Worm (Caenorhabditis elegans) whole organism, late embryonic: ENCODE measurements around the gene R05H5.4.
A peak's percentile ranks its signal among the peaks of the same experiment; 100 is the strongest.

ENCODE experiments used
- C08G9.2 ChIP-seq: sonication (generic microtip); optimal IDR thresholded peaks from 2 replicates; lab custom pipeline; 2016; ENCODE audit warnings: mild to moderate bottlenecking, missing genetic modification characterization, moderate library complexity, missing compliant biosample characterization
- C38D4.7 ChIP-seq: fragments of 200-800 bp; sonication (Bioruptor generic); optimal IDR thresholded peaks from 2 replicates; lab custom pipeline; 2018; ENCODE audit warnings: mild to moderate bottlenecking, missing genetic modification characterization, moderate library complexity, missing compliant biosample characterization
- K09A11.1 ChIP-seq: sonication (generic microtip); optimal IDR thresholded peaks from 2 replicates; lab custom pipeline; 2017; ENCODE audit warnings: antibody characterized with exemption, mild to moderate bottlenecking, missing genetic modification characterization, missing compliant biosample characterization; ENCODE audit not compliant: insufficient read depth
- T23F11.4 ChIP-seq: fragments of 200-800 bp; sonication (Bioruptor generic); optimal IDR thresholded peaks from 2 replicates; lab custom pipeline; 2018; ENCODE audit warnings: mild to moderate bottlenecking, missing genetic modification characterization, missing compliant biosample characterization
- Y22D7AL.16 ChIP-seq: sonication (generic microtip); optimal IDR thresholded peaks from 2 replicates; lab custom pipeline; 2016; ENCODE audit warnings: missing genetic modification characterization, missing compliant biosample characterization
- ama-1 ChIP-seq: fragments of 150-350 bp; optimal IDR thresholded peaks from 2 replicates; lab custom pipeline; 2014
- ceh-14 ChIP-seq: sonication (generic microtip); optimal IDR thresholded peaks from 2 replicates; lab custom pipeline; 2016; ENCODE audit warnings: missing genotype, missing genetic modification characterization, missing compliant biosample characterization
- ceh-18 ChIP-seq: sonication (generic microtip); optimal IDR thresholded peaks from 2 replicates; lab custom pipeline; 2016; ENCODE audit warnings: missing genetic modification characterization, missing compliant biosample characterization
- ceh-19 ChIP-seq: fragments of 200-800 bp; sonication (Bioruptor generic); optimal IDR thresholded peaks from 2 replicates; lab custom pipeline; 2018; ENCODE audit warnings: mild to moderate bottlenecking, missing genetic modification characterization, missing compliant biosample characterization
- ceh-2 ChIP-seq: sonication (generic microtip); optimal IDR thresholded peaks from 2 replicates; lab custom pipeline; 2016; ENCODE audit warnings: missing genotype, missing genetic modification characterization, missing compliant biosample characterization
- ceh-30 ChIP-seq: fragments of 150-350 bp; optimal IDR thresholded peaks from 2 replicates; lab custom pipeline; 2014; ENCODE audit warnings: missing biosample characterization, missing genetic modification characterization
- ceh-31 ChIP-seq: sonication (generic microtip); optimal IDR thresholded peaks from 2 replicates; lab custom pipeline; 2016; ENCODE audit warnings: missing genetic modification characterization, missing compliant biosample characterization
- ceh-45 ChIP-seq: fragments of 200-800 bp; sonication (Bioruptor generic); IDR thresholded peaks from 2 replicates; pipeline ENCODE4 v1.3.6; 2022; ENCODE audit warnings: missing genetic modification reagents, missing genetic modification characterization, missing compliant biosample characterization
- ceh-48 ChIP-seq: sonication (generic microtip); optimal IDR thresholded peaks from 2 replicates; lab custom pipeline; 2016; ENCODE audit warnings: missing genetic modification characterization, inconsistent platforms, missing compliant biosample characterization
- ceh-6 ChIP-seq: fragments of 200-800 bp; sonication (Bioruptor generic); optimal IDR thresholded peaks from 2 replicates; lab custom pipeline; 2018; ENCODE audit warnings: mild to moderate bottlenecking, missing genetic modification characterization, missing compliant biosample characterization
- dmd-4 ChIP-seq: sonication (generic microtip); optimal IDR thresholded peaks from 2 replicates; lab custom pipeline; 2016; ENCODE audit warnings: borderline replicate concordance, missing genetic modification characterization, missing compliant biosample characterization
- dve-1 ChIP-seq: sonication (generic microtip); optimal IDR thresholded peaks from 2 replicates; lab custom pipeline; 2017; ENCODE audit warnings: antibody characterized with exemption, mild to moderate bottlenecking, missing genetic modification characterization, missing compliant biosample characterization
- ets-4 ChIP-seq: sonication (generic microtip); optimal IDR thresholded peaks from 2 replicates; lab custom pipeline; 2016; ENCODE audit warnings: missing genetic modification characterization, missing compliant biosample characterization
- fkh-10 ChIP-seq: fragments of 150-350 bp; optimal IDR thresholded peaks from 2 replicates; lab custom pipeline; 2014; ENCODE audit warnings: missing biosample characterization, missing genetic modification reagents, missing genetic modification characterization
- fkh-6 ChIP-seq: sonication (generic microtip); optimal IDR thresholded peaks from 2 replicates; lab custom pipeline; 2016; ENCODE audit warnings: missing genetic modification characterization, missing compliant biosample characterization
- gmeb-2 ChIP-seq: sonication (generic microtip); optimal IDR thresholded peaks from 2 replicates; lab custom pipeline; 2016; ENCODE audit warnings: missing genetic modification characterization, inconsistent platforms, missing compliant biosample characterization
- hlh-13 ChIP-seq: fragments of 200-800 bp; sonication (Bioruptor generic); optimal IDR thresholded peaks from 2 replicates; lab custom pipeline; 2018; ENCODE audit warnings: mild to moderate bottlenecking, missing genetic modification characterization, missing compliant biosample characterization
- hlh-30 ChIP-seq: sonication (generic microtip); optimal IDR thresholded peaks from 2 replicates; lab custom pipeline; 2017; ENCODE audit warnings: antibody characterized with exemption, missing genetic modification characterization, missing compliant biosample characterization; ENCODE audit not compliant: insufficient read depth
- hlh-8 ChIP-seq: sonication (generic microtip); optimal IDR thresholded peaks from 2 replicates; lab custom pipeline; 2016; ENCODE audit warnings: missing genotype, missing genetic modification characterization, missing compliant biosample characterization
- lim-6 ChIP-seq: sonication (generic microtip); optimal IDR thresholded peaks from 2 replicates; lab custom pipeline; 2016; ENCODE audit warnings: missing genetic modification characterization, missing compliant biosample characterization
- lin-11 ChIP-seq: fragments of 200-800 bp; sonication (Bioruptor generic); optimal IDR thresholded peaks from 2 replicates; lab custom pipeline; 2018; ENCODE audit warnings: mild to moderate bottlenecking, missing genetic modification characterization, missing compliant biosample characterization
- mec-3 ChIP-seq: sonication (generic microtip); optimal IDR thresholded peaks from 2 replicates; lab custom pipeline; 2016; ENCODE audit warnings: borderline replicate concordance, missing genetic modification characterization, missing compliant biosample characterization
- nfya-1 ChIP-seq: sonication (generic microtip); optimal IDR thresholded peaks from 2 replicates; lab custom pipeline; 2017; ENCODE audit warnings: missing genetic modification characterization, mild to moderate bottlenecking, missing compliant biosample characterization, antibody characterized with exemption, moderate library complexity
- nhr-11 ChIP-seq: fragments of 150-350 bp; optimal IDR thresholded peaks from 2 replicates; lab custom pipeline; 2014; ENCODE audit warnings: missing biosample characterization, missing genetic modification characterization
- nhr-232 ChIP-seq: sonication (generic microtip); optimal IDR thresholded peaks from 2 replicates; lab custom pipeline; 2016; ENCODE audit warnings: missing genetic modification characterization, missing compliant biosample characterization
- npax-4 ChIP-seq: sonication (generic microtip); optimal IDR thresholded peaks from 2 replicates; lab custom pipeline; 2016; ENCODE audit warnings: missing genetic modification characterization, missing compliant biosample characterization
- pag-3 ChIP-seq: sonication (generic microtip); optimal IDR thresholded peaks from 2 replicates; lab custom pipeline; 2016; ENCODE audit warnings: missing compliant biosample characterization, missing genetic modification characterization, borderline replicate concordance
- pat-9 ChIP-seq: fragments of 200-800 bp; sonication (Bioruptor generic); optimal IDR thresholded peaks from 2 replicates; lab custom pipeline; 2018; ENCODE audit warnings: mild to moderate bottlenecking, missing genetic modification characterization, moderate library complexity, missing compliant biosample characterization
- pax-1 ChIP-seq: fragments of 150-350 bp; optimal IDR thresholded peaks from 2 replicates; lab custom pipeline; 2014; ENCODE audit warnings: missing biosample characterization, missing genetic modification characterization
- pha-2 ChIP-seq: sonication (generic microtip); optimal IDR thresholded peaks from 2 replicates; lab custom pipeline; 2017; ENCODE audit warnings: mild to moderate bottlenecking, missing genetic modification characterization, missing compliant biosample characterization
- pha-4 ChIP-seq: fragments of 150-350 bp; optimal IDR thresholded peaks from 2 replicates; lab custom pipeline; 2018; ENCODE audit warnings: missing biosample characterization, missing genetic modification reagents, missing genetic modification characterization
- pros-1 ChIP-seq: fragments of 150-350 bp; optimal IDR thresholded peaks from 2 replicates; lab custom pipeline; 2014; ENCODE audit warnings: missing biosample characterization, missing genetic modification reagents, missing genetic modification characterization
- ref-2 ChIP-seq: sonication (generic microtip); optimal IDR thresholded peaks from 2 replicates; lab custom pipeline; 2016; ENCODE audit warnings: missing genetic modification characterization, missing compliant biosample characterization
- rnt-1 ChIP-seq: sonication (generic microtip); optimal IDR thresholded peaks from 2 replicates; lab custom pipeline; 2016; ENCODE audit warnings: missing genetic modification characterization, missing compliant biosample characterization
- sdc-2 ChIP-seq: sonication (generic microtip); optimal IDR thresholded peaks from 2 replicates; lab custom pipeline; 2016; ENCODE audit warnings: missing genotype, missing genetic modification characterization, missing compliant biosample characterization
- sox-4 ChIP-seq: sonication (generic microtip); optimal IDR thresholded peaks from 2 replicates; lab custom pipeline; 2017; ENCODE audit warnings: mild to moderate bottlenecking, missing genetic modification characterization, inconsistent platforms, missing compliant biosample characterization
- syd-9 ChIP-seq: sonication (generic microtip); optimal IDR thresholded peaks from 2 replicates; lab custom pipeline; 2016; ENCODE audit warnings: mild to moderate bottlenecking, missing genetic modification characterization, moderate library complexity, missing compliant biosample characterization
- ttx-3 ChIP-seq: sonication (generic microtip); optimal IDR thresholded peaks from 2 replicates; lab custom pipeline; 2016; ENCODE audit warnings: missing genetic modification reagents, missing genetic modification characterization, missing compliant biosample characterization
- unc-55 ChIP-seq: sonication (generic microtip); optimal IDR thresholded peaks from 2 replicates; lab custom pipeline; 2017; ENCODE audit warnings: missing biosample characterization, missing genetic modification reagents, missing genetic modification characterization
- unc-86 ChIP-seq: sonication (generic microtip); optimal IDR thresholded peaks from 2 replicates; lab custom pipeline; 2016; ENCODE audit warnings: missing genetic modification characterization, missing compliant biosample characterization
- zip-5 ChIP-seq: sonication (generic microtip); optimal IDR thresholded peaks from 2 replicates; lab custom pipeline; 2016; ENCODE audit warnings: missing genetic modification characterization, missing compliant biosample characterization

Gene R05H5.4

ce11 chrII:10168905-10169782 is 30.7 kb downstream of the R05H5.4 start, which contains the start of gene daf-19 (continued):
- TF ChIP-seq dmd-4 (tag; lab: Kevin White, UChicago) (peak; percentile 52), ama-1 (lab: Kevin White, UChicago) (peak; percentile 81), ets-4 (peak; percentile 54), ceh-19 (GFP tag; lab: Kevin White, UChicago) (peak; percentile 88), hlh-13 (GFP tag; lab: Kevin White, UChicago) (peak; percentile 45), ceh-30 (tag; lab: Kevin White, UChicago) (peak; percentile 72), fkh-6 (tag; lab: Kevin White, UChicago) (peak; percentile 75), gmeb-2 (tag; lab: Kevin White, UChicago) (peak; percentile 45), pag-3 (tag; lab: Kevin White, UChicago) (no peak), dve-1 (tag; lab: Kevin White, UChicago) (peak; percentile 55), ceh-31 (tag; lab: Kevin White, UChicago) (peak; percentile 84), ceh-14 (peak; percentile 87), pros-1 (tag; lab: Kevin White, UChicago) (peak; percentile 70), C38D4.7 (GFP tag; lab: Kevin White, UChicago) (peak; percentile 69), fkh-10 (GFP tag; lab: Kevin White, UChicago) (no peak), npax-4 (no peak), ref-2 (peak; percentile 79), nhr-11 (tag; lab: Kevin White, UChicago) (peak; percentile 39), ttx-3 (tag; lab: Kevin White, UChicago) (no peak), rnt-1 (peak; percentile 68), ceh-48 (tag; lab: Kevin White, UChicago) (peak; percentile 74), zip-5 (tag; lab: Kevin White, UChicago) (no peak), lim-6 (no peak), ceh-2 (tag; lab: Kevin White, UChicago) (peak; percentile 75), sdc-2 (tag; lab: Kevin White, UChicago) (peak; percentile 76), K09A11.1 (peak; percentile 41), ceh-18 (peak; percentile 87), ceh-6 (GFP tag; lab: Kevin White, UChicago) (no peak), hlh-8 (tag; lab: Kevin White, UChicago) (peak; percentile 74), unc-86 (tag; lab: Kevin White, UChicago) (peak; percentile 9), pat-9 (tag; lab: Kevin White, UChicago) (no peak), pha-4 (tag; lab: Kevin White, UChicago) (no peak), ceh-45 (GFP tag; lab: Robert Waterston, UW) (peak; percentile 48; the same call in 1 of the 2 replicates), hlh-30 (tag; lab: Kevin White, UChicago) (no peak), nhr-232 (tag; lab: Kevin White, UChicago) (no peak), C08G9.2 (tag; lab: Kevin White, UChicago) (peak; percentile 50), lin-11 (tag; lab: Kevin White, UChicago) (no peak), nfya-1 (tag; lab: Kevin White, UChicago) (peak; percentile 79), mec-3 (no peak), Y22D7AL.16 (peak; percentile 46), unc-55 (GFP tag; lab: Kevin White, UChicago) (no peak), sox-4 (tag; lab: Kevin White, UChicago) (peak; percentile 78), pha-2 (peak; percentile 68), syd-9 (peak; percentile 92), T23F11.4 (GFP tag; lab: Kevin White, UChicago) (peak; percentile 69), pax-1 (no peak)
